Worm (Caenorhabditis elegans): ENCODE results near the gene ilkp-1.
A peak's percentile ranks its signal among the peaks of the same experiment; 100 is the strongest.

The ilkp-1 gene

DNA sequence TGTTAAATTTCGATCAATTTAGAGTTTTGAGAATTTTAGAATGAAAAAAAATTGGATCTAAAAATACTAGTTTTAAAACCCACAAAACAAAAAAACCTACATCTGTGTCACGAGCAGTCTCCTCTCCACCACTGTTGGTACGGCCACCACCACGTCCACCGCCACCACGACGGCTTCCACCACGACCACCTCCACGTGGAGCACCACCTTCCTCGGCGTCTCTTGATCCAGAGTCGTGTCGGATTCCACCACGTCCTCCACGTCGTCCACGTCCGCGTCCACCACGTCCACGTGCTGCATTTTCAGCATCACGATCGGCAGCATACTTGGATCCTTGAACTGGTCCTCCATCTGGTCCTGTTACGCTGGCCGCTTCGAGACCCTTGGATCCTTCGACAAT, 9.9 kb upstream of the ilkp-1 start:
- TF ChIP-seq lin-13 (tag; optimal IDR thresholded peaks at IDR 0.05), result no peak
- TF ChIP-seq snpc-4 (tag; optimal IDR thresholded peaks at IDR 0.05), result no peak
- no peak for TF ChIP-seq mep-1 (tag; optimal IDR thresholded peaks at IDR 0.05)
- no peak for TF ChIP-seq sptf-1 (tag; optimal IDR thresholded peaks at IDR 0.05)
- TF ChIP-seq nhr-76 (tag; optimal IDR thresholded peaks at IDR 0.05), result no peak
- TF ChIP-seq pha-4 (tag; optimal IDR thresholded peaks at IDR 0.05), result no peak
- TF ChIP-seq unc-62 (GFP tag; optimal IDR thresholded peaks at IDR 0.05), result no peak
- no peak for TF ChIP-seq elt-3 (tag; optimal IDR thresholded peaks at IDR 0.05)
- TF ChIP-seq drap-1 (GFP tag; optimal IDR thresholded peaks at IDR 0.05), result no peak
- TF ChIP-seq ham-2 (GFP tag; optimal IDR thresholded peaks at IDR 0.05), result no peak
- TF ChIP-seq zip-8 (tag; optimal IDR thresholded peaks at IDR 0.05), result no peak

DNA sequence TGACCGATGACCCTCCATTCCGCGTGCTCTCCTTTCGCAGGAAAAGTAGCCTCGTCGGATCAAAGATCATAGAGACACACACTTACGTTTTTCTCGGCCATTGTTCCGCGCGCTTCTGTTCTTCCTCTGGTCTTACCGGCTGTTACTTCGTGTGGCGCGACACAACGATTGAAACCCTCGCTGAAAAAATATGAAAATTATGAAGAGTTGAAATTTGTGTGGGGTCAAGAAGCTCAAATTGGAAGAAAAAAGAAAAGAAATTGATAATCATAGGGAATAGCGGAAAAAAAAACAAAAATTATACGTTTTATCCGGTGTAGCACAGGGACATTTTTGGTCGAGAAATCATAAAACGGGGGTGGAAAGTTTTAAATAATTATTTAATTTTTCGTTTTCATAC, 9.0 kb upstream of the ilkp-1 start, which contains the start of gene cey-1:
Gene cey-1, minus strand, starts transcription at position 180 of the 400 bp plus-strand sequence.
- TF ChIP-seq hlh-1 (tag; optimal IDR thresholded peaks at IDR 0.05) (no peak), lsy-2 (tag; optimal IDR thresholded peaks at IDR 0.05) (no peak), nhr-76 (tag; optimal IDR thresholded peaks at IDR 0.05) (no peak), nhr-28 (tag; optimal IDR thresholded peaks at IDR 0.05) (no peak), unc-62 (GFP tag; optimal IDR thresholded peaks at IDR 0.05) (no peak), elt-3 (tag; optimal IDR thresholded peaks at IDR 0.05) (no peak), snpc-4 (tag; optimal IDR thresholded peaks at IDR 0.05) (no peak), unc-39 (tag; optimal IDR thresholded peaks at IDR 0.05) (no peak), cnd-1 (tag; optimal IDR thresholded peaks at IDR 0.05) (no peak), elt-1 (tag; optimal IDR thresholded peaks at IDR 0.05; ENCODE audit: borderline replicate concordance, insufficient read depth) (no peak), mep-1 (tag; optimal IDR thresholded peaks at IDR 0.05) (no peak), flh-1 (GFP tag; optimal IDR thresholded peaks at IDR 0.05) (no peak), drap-1 (GFP tag; optimal IDR thresholded peaks at IDR 0.05) (no peak), ztf-11 (tag; optimal IDR thresholded peaks at IDR 0.05) (no peak), sptf-1 (tag; optimal IDR thresholded peaks at IDR 0.05) (no peak), tbx-8 (GFP tag; optimal IDR thresholded peaks at IDR 0.05) (no peak), sem-2 (GFP tag; optimal IDR thresholded peaks at IDR 0.05) (no peak), blmp-1 (tag; optimal IDR thresholded peaks at IDR 0.05) (no peak), lin-13 (tag; optimal IDR thresholded peaks at IDR 0.05) (no peak)

ce11 chrII:11041846-11042262, 8.2 kb upstream of the ilkp-1 start:
- TF ChIP-seq flh-1 (GFP tag; optimal IDR thresholded peaks at IDR 0.05) (no peak), nhr-12 (tag; optimal IDR thresholded peaks at IDR 0.05) (no peak), unc-120 (tag; optimal IDR thresholded peaks at IDR 0.05; ENCODE audit: poor library complexity, severe bottlenecking) (peak; percentile 60), M03D4.4 (tag; optimal IDR thresholded peaks at IDR 0.05) (peak; percentile 42), hlh-1 (tag; optimal IDR thresholded peaks at IDR 0.05) (peak; percentile 90), mab-5 (tag; optimal IDR thresholded peaks at IDR 0.05) (no peak), unc-62 (GFP tag; optimal IDR thresholded peaks at IDR 0.05) (peak; percentile 58)

DNA sequence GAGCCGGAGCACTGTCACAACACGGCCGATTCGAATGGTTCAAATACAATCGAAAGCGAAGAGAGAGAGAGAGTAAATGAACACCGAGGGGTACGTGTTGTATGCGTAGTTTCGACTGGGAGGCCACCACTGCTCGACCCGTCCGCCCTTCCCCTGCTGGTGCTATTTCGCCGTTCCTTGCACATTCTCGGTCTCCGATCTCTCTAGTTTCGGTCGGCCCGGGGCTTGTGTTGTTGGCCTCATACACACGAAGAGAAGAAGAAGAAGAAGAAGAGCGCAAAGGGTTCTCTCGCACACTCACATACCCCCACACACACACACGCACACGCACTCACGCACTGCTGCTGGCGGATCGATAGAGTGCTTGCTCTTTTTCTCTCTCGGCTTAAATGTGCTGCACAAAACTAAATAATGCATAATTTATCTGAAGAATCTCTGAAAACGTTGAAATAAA, 7.2 kb upstream of the ilkp-1 start:
- TF ChIP-seq mls-2 (tag; optimal IDR thresholded peaks at IDR 0.05), result peak; percentile 71
- TF ChIP-seq lin-13 (tag; optimal IDR thresholded peaks at IDR 0.05), result peak; percentile 45
- peak; percentile 37 for TF ChIP-seq nhr-2 (tag; optimal IDR thresholded peaks at IDR 0.05)
- TF ChIP-seq unc-120 (tag; optimal IDR thresholded peaks at IDR 0.05; ENCODE audit: poor library complexity, severe bottlenecking), result peak; percentile 81
- TF ChIP-seq M03D4.4 (tag; optimal IDR thresholded peaks at IDR 0.05), result peak; percentile 56
- peak; percentile 30 for TF ChIP-seq pha-4 (tag; optimal IDR thresholded peaks at IDR 0.05)
- peak; percentile 25 for TF ChIP-seq lsy-2 (tag; optimal IDR thresholded peaks at IDR 0.05)
- peak; percentile 42 for TF ChIP-seq ztf-11 (tag; optimal IDR thresholded peaks at IDR 0.05)
- peak; percentile 81 for TF ChIP-seq ham-2 (GFP tag; optimal IDR thresholded peaks at IDR 0.05)
- TF ChIP-seq nhr-237 (tag; optimal IDR thresholded peaks at IDR 0.05), result peak; percentile 3
- peak; percentile 84 for TF ChIP-seq ceh-39 (tag; optimal IDR thresholded peaks at IDR 0.05)
- TF ChIP-seq ceh-43 (GFP tag; optimal IDR thresholded peaks at IDR 0.05), result no peak
- no peak for TF ChIP-seq tbx-8 (GFP tag; optimal IDR thresholded peaks at IDR 0.05)
- peak; percentile 51 for TF ChIP-seq cnd-1 (tag; optimal IDR thresholded peaks at IDR 0.05)
- TF ChIP-seq mep-1 (tag; optimal IDR thresholded peaks at IDR 0.05), result peak; percentile 28
- TF ChIP-seq hlh-1 (tag; optimal IDR thresholded peaks at IDR 0.05), result peak; percentile 68
- no peak for TF ChIP-seq zip-8 (tag; optimal IDR thresholded peaks at IDR 0.05)
- no peak for TF ChIP-seq sem-2 (GFP tag; optimal IDR thresholded peaks at IDR 0.05)
- TF ChIP-seq unc-62 (GFP tag; optimal IDR thresholded peaks at IDR 0.05), result no peak
- TF ChIP-seq lin-32 (GFP tag; optimal IDR thresholded peaks at IDR 0.05), result peak; percentile 41
- TF ChIP-seq nhr-76 (tag; optimal IDR thresholded peaks at IDR 0.05), result no peak
- peak; percentile 70 for TF ChIP-seq sptf-1 (tag; optimal IDR thresholded peaks at IDR 0.05)
- no peak for TF ChIP-seq flh-1 (GFP tag; optimal IDR thresholded peaks at IDR 0.05)
- peak; percentile 9 for TF ChIP-seq ceh-83 (GFP tag; optimal IDR thresholded peaks at IDR 0.05)
- TF ChIP-seq drap-1 (GFP tag; optimal IDR thresholded peaks at IDR 0.05), result peak; percentile 67
- TF ChIP-seq snpc-4 (tag; optimal IDR thresholded peaks at IDR 0.05), result no peak
- peak; percentile 80 for TF ChIP-seq ces-1 (GFP tag; optimal IDR thresholded peaks at IDR 0.05)
- no peak for TF ChIP-seq elt-1 (tag; optimal IDR thresholded peaks at IDR 0.05; ENCODE audit: borderline replicate concordance, insufficient read depth)
- TF ChIP-seq blmp-1 (tag; optimal IDR thresholded peaks at IDR 0.05), result no peak
